Fruit fly (Drosophila melanogaster) whole organism, embryonic: ENCODE measurements around the gene Ank2.

ENCODE experiments used
- BEAF-32 ChIP-seq: fragments of 200-800 bp; sonication (Bioruptor generic); optimal IDR thresholded peaks from 3 replicates; lab custom pipeline; 2017; ENCODE audit warnings: missing biosample characterization, missing genetic modification characterization, mild to moderate bottlenecking, moderate library complexity, missing genetic modification reagents
- CG11695 ChIP-seq: fragments of 200-800 bp; sonication (Bioruptor generic); IDR thresholded peaks from 3 replicates; pipeline ENCODE4 v1.3.6; 2022; ENCODE audit warnings: missing biosample characterization, missing genetic modification characterization
- CG12071 ChIP-seq: fragments of 200-800 bp; sonication (Bioruptor generic); optimal IDR thresholded peaks from 3 replicates; lab custom pipeline; 2018; ENCODE audit warnings: missing biosample characterization, mild to moderate bottlenecking, missing genetic modification characterization
- CG12236 ChIP-seq: fragments of 200-800 bp; sonication (Bioruptor generic); optimal IDR thresholded peaks from 2 replicates; lab custom pipeline; 2016; ENCODE audit warnings: missing biosample characterization, missing genetic modification characterization
- CG12659 ChIP-seq: fragments of 200-800 bp; sonication (Bioruptor generic); optimal IDR thresholded peaks from 3 replicates; lab custom pipeline; 2017; ENCODE audit warnings: mild to moderate bottlenecking, missing biosample characterization, missing genetic modification reagents, missing genetic modification characterization
- CG13894 ChIP-seq: fragments of 200-800 bp; sonication (Bioruptor generic); optimal IDR thresholded peaks from 3 replicates; lab custom pipeline; 2018; ENCODE audit warnings: missing biosample characterization, mild to moderate bottlenecking, missing genetic modification characterization, moderate library complexity
- CG14050 ChIP-seq: fragments of 200-800 bp; sonication (Bioruptor generic); IDR thresholded peaks from 3 replicates; pipeline ENCODE4 v1.3.6; 2022; ENCODE audit warnings: missing biosample characterization, missing genetic modification characterization
- CG15479 ChIP-seq: fragments of 200-800 bp; sonication (Bioruptor generic); optimal IDR thresholded peaks from 3 replicates; lab custom pipeline; 2019; ENCODE audit warnings: missing biosample characterization, mild to moderate bottlenecking, missing genetic modification characterization, moderate library complexity
- CG15601 ChIP-seq: fragments of 200-800 bp; sonication (Bioruptor generic); optimal IDR thresholded peaks from 3 replicates; lab custom pipeline; 2019; ENCODE audit warnings: missing biosample characterization, mild to moderate bottlenecking, missing genetic modification characterization, moderate library complexity
- CG16813 ChIP-seq: fragments of 200-800 bp; sonication (Bioruptor generic); IDR thresholded peaks from 3 replicates; pipeline ENCODE4 v1.3.6; 2022; ENCODE audit warnings: missing biosample characterization, missing genetic modification characterization; ENCODE audit not compliant: partially characterized antibody
- CG17328 ChIP-seq: fragments of 200-800 bp; sonication (Bioruptor generic); IDR thresholded peaks from 2 replicates; pipeline ENCODE4 v1.3.6; 2022; ENCODE audit warnings: missing biosample characterization, missing genetic modification characterization
- CG2199 ChIP-seq: fragments of 200-800 bp; sonication (Bioruptor generic); IDR thresholded peaks from 3 replicates; pipeline ENCODE4 v1.3.6; 2022; ENCODE audit warnings: missing biosample characterization, missing genetic modification characterization
- CG2678 ChIP-seq: fragments of 200-800 bp; sonication (Bioruptor generic); optimal IDR thresholded peaks from 3 replicates; lab custom pipeline; 2019; ENCODE audit warnings: missing biosample characterization, mild to moderate bottlenecking, missing genetic modification characterization, moderate library complexity
- CG4707 ChIP-seq: fragments of 200-800 bp; sonication (Bioruptor generic); optimal IDR thresholded peaks from 2 replicates; lab custom pipeline; 2018; ENCODE audit warnings: missing biosample characterization, mild to moderate bottlenecking, missing genetic modification characterization, moderate library complexity
- CG4820 ChIP-seq: fragments of 200-800 bp; sonication (Bioruptor generic); optimal IDR thresholded peaks from 3 replicates; lab custom pipeline; 2016; ENCODE audit warnings: missing biosample characterization, missing genetic modification characterization
- CG6791 ChIP-seq: fragments of 200-800 bp; sonication (Bioruptor generic); IDR thresholded peaks from 3 replicates; pipeline ENCODE4 v1.3.6; 2022; ENCODE audit warnings: missing biosample characterization, missing genetic modification characterization; ENCODE audit not compliant: partially characterized antibody
- CG8290 ChIP-seq, 3 experiments: fragments of 200-800 bp; sonication (Bioruptor generic); optimal IDR thresholded peaks; 2 replicates each; lab custom pipeline; 2016 to 2019; ENCODE audit warnings: missing biosample characterization in 3 of 3, missing genetic modification characterization in 3 of 3, mild to moderate bottlenecking in 2 of 3, moderate library complexity in 1 of 3
- CG8359 ChIP-seq: fragments of 200-800 bp; sonication (Bioruptor generic); optimal IDR thresholded peaks from 2 replicates; lab custom pipeline; 2017; ENCODE audit warnings: missing biosample characterization, mild to moderate bottlenecking, missing genetic modification characterization, borderline replicate concordance
- CG9932 ChIP-seq: fragments of 200-800 bp; sonication (Bioruptor generic); IDR thresholded peaks from 2 replicates; pipeline ENCODE4 v1.3.6; 2022; ENCODE audit warnings: missing biosample characterization, missing genetic modification characterization
- CHES-1-like ChIP-seq: fragments of 200-800 bp; sonication (Bioruptor generic); optimal IDR thresholded peaks from 2 replicates; lab custom pipeline; 2016; ENCODE audit warnings: missing biosample characterization, missing genetic modification characterization
- Dll ChIP-seq: fragments of 200-800 bp; sonication (Bioruptor generic); IDR thresholded peaks from 4 replicates; pipeline ENCODE4 v1.3.6; 2022; ENCODE audit warnings: missing biosample characterization, missing genetic modification characterization; ENCODE audit not compliant: partially characterized antibody
- HHEX ChIP-seq: fragments of 200-800 bp; sonication (Bioruptor generic); optimal IDR thresholded peaks from 3 replicates; lab custom pipeline; 2017; ENCODE audit warnings: missing biosample characterization, mild to moderate bottlenecking, missing genetic modification characterization, missing genetic modification reagents
- HmgD ChIP-seq: fragments of 200-800 bp; sonication (Bioruptor generic); optimal IDR thresholded peaks from 3 replicates; lab custom pipeline; 2016; ENCODE audit warnings: missing biosample characterization, missing genetic modification characterization
- Hmr ChIP-seq: fragments of 200-800 bp; sonication (Bioruptor generic); optimal IDR thresholded peaks from 3 replicates; lab custom pipeline; 2017; ENCODE audit warnings: mild to moderate bottlenecking, missing biosample characterization, missing genetic modification reagents, missing genetic modification characterization
- Lpt ChIP-seq: fragments of >200 bp; optimal IDR thresholded peaks from 2 replicates; lab custom pipeline; 2018; ENCODE audit warnings: missing biosample characterization, missing genetic modification characterization
- MTF-1 ChIP-seq: fragments of 200-800 bp; sonication (Bioruptor generic); optimal IDR thresholded peaks from 2 replicates; lab custom pipeline; 2018; ENCODE audit warnings: missing biosample characterization, mild to moderate bottlenecking, missing genetic modification characterization, borderline replicate concordance
- Nf-YB ChIP-seq: fragments of 200-800 bp; sonication (Bioruptor generic); optimal IDR thresholded peaks from 3 replicates; lab custom pipeline; 2019; ENCODE audit warnings: missing biosample characterization, mild to moderate bottlenecking, missing genetic modification characterization, moderate library complexity
- NfI ChIP-seq: fragments of 200-800 bp; sonication (Bioruptor generic); optimal IDR thresholded peaks from 3 replicates; lab custom pipeline; 2018; ENCODE audit warnings: missing biosample characterization, mild to moderate bottlenecking, missing genetic modification characterization, moderate library complexity
- Oli ChIP-seq: fragments of 200-800 bp; sonication (Bioruptor generic); optimal IDR thresholded peaks from 2 replicates; lab custom pipeline; 2018; ENCODE audit warnings: missing biosample characterization, mild to moderate bottlenecking, missing genetic modification characterization, moderate library complexity
- Opbp ChIP-seq: fragments of 200-800 bp; sonication (Bioruptor generic); IDR thresholded peaks from 3 replicates; pipeline ENCODE4 v1.3.6; 2022; ENCODE audit warnings: missing biosample characterization, missing genetic modification characterization; ENCODE audit not compliant: partially characterized antibody
- amos ChIP-seq: fragments of 200-800 bp; sonication (Bioruptor generic); IDR thresholded peaks from 2 replicates; pipeline ENCODE4 v1.3.6; 2022; ENCODE audit warnings: missing biosample characterization, missing genetic modification characterization; ENCODE audit not compliant: partially characterized antibody
- bbx ChIP-seq: fragments of 200-800 bp; sonication (Bioruptor generic); IDR thresholded peaks from 2 replicates; pipeline ENCODE4 v1.3.6; 2022; ENCODE audit warnings: missing biosample characterization, missing genetic modification characterization; ENCODE audit not compliant: partially characterized antibody
- chinmo ChIP-seq: fragments of 200-800 bp; sonication (Bioruptor generic); IDR thresholded peaks from 4 replicates; pipeline ENCODE4 v1.3.6; 2022; ENCODE audit warnings: missing biosample characterization, missing genetic modification characterization; ENCODE audit not compliant: partially characterized antibody
- inv ChIP-seq: fragments of 200-800 bp; sonication (Bioruptor generic); IDR thresholded peaks from 2 replicates; pipeline ENCODE4 v1.3.6; 2022; ENCODE audit warnings: missing biosample characterization, missing genetic modification characterization; ENCODE audit not compliant: partially characterized antibody
- knrl ChIP-seq: fragments of 200-800 bp; sonication (Bioruptor generic); IDR thresholded peaks from 3 replicates; pipeline ENCODE4 v1.3.6; 2022; ENCODE audit warnings: missing biosample characterization, missing genetic modification characterization; ENCODE audit not compliant: partially characterized antibody
- nerfin-2 ChIP-seq: fragments of 200-800 bp; sonication (Bioruptor generic); IDR thresholded peaks from 2 replicates; pipeline ENCODE4 v1.3.6; 2022; ENCODE audit warnings: missing biosample characterization, missing genetic modification characterization; ENCODE audit not compliant: partially characterized antibody
- onecut ChIP-seq: fragments of 200-800 bp; sonication (Bioruptor generic); IDR thresholded peaks from 2 replicates; pipeline ENCODE4 v1.3.6; 2022; ENCODE audit warnings: missing biosample characterization, missing genetic modification characterization
- rib ChIP-seq: fragments of 200-800 bp; sonication (Bioruptor generic); IDR thresholded peaks from 2 replicates; pipeline ENCODE4 v1.3.6; 2022; ENCODE audit warnings: missing biosample characterization, missing genetic modification characterization
- sc ChIP-seq, 3 experiments: fragments of >200 bp in 2 of 3; fragments of 200-800 bp in 1 of 3; sonication (Bioruptor generic) in 1 of 3; optimal IDR thresholded peaks; 2 replicates in 2 of 3; 3 replicates in 1 of 3; lab custom pipeline; 2017; ENCODE audit warnings: mild to moderate bottlenecking in 1 of 3, missing biosample characterization in 1 of 3, missing genetic modification characterization in 1 of 3, missing genetic modification reagents in 1 of 3
- slbo ChIP-seq: fragments of 200-800 bp; sonication (Bioruptor generic); IDR thresholded peaks from 2 replicates; pipeline ENCODE4 v1.3.6; 2022; ENCODE audit warnings: missing biosample characterization, missing genetic modification characterization
- sqz ChIP-seq: fragments of 200-800 bp; sonication (Bioruptor generic); optimal IDR thresholded peaks from 3 replicates; lab custom pipeline; 2018; ENCODE audit warnings: missing biosample characterization, mild to moderate bottlenecking, missing genetic modification characterization
- sug ChIP-seq: fragments of 200-800 bp; optimal IDR thresholded peaks from 2 replicates; lab custom pipeline; 2019; ENCODE audit warnings: missing biosample characterization, mild to moderate bottlenecking, missing genetic modification characterization, moderate library complexity
- vvl ChIP-seq: fragments of 200-800 bp; sonication (Bioruptor generic); IDR thresholded peaks from 2 replicates; pipeline ENCODE4 v1.3.6; 2022; ENCODE audit warnings: missing biosample characterization, missing genetic modification characterization

Ank2 gene

DNA sequence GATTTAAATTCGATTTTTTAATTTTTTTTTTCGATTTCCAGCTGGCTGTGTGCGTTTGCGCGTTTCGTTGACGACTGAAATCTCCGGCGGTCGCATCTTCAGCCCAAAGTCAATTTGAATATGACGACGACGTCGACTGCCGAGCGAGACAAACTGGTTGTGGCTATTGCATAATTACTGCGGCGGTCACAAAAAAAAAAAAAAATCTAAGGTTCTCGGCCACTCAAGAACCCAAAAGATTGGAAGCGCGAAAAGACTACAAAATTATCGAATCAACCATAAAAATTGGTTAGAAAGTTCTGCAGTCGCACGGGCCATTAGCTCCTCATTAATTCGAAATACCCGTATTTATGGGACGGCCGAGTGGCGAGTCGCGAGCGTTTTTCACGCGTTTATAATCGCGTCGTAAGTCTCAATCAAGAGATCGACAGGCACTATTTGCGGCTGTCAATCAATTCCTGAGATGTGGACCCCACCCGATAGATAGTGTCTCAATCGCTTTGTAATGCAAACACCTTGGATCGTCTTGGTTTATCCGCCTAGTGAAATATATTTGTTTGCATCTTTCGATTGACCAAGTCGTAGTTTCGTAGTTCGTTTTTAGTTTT lies 14.1 kb upstream of the Ank2 start, which contains the start of gene CG8492:
Gene CG8492 (minus strand): TSS at position 51 of the 608 bp plus-strand sequence.
- TF ChIP-seq vvl (GFP tag; lab: Robert Waterston, UW) = peak; percentile 53; the same call in 1 of the 2 replicates
- peak; percentile 98 for TF ChIP-seq CG8359
- TF ChIP-seq onecut (GFP tag; lab: Robert Waterston, UW) = no peak
- TF ChIP-seq CHES-1-like (GFP tag; lab: Kevin White, UChicago) = no peak
- peak; percentile 63; the same call in 2 of the 4 replicates for TF ChIP-seq chinmo (GFP tag; lab: Robert Waterston, UW)
- peak; percentile 43 for TF ChIP-seq sqz (GFP tag; lab: Kevin White, UChicago)

- no peak for TF ChIP-seq Nf-YB (GFP tag; lab: Kevin White, UChicago)
- TF ChIP-seq CG13894 (tag; lab: Kevin White, UChicago) = peak; percentile 93
Measured at dm6 chr3L:7726690-7727089, 8.5 kb upstream of the Ank2 start.

- TF ChIP-seq CG17328 (GFP tag; lab: Robert Waterston, UW) (0 out of 2 replicates have a peak, but pooled peaks have one; percentile 14), CG6791 (GFP tag; lab: Robert Waterston, UW) (peak; percentile 97), sc (optimal IDR thresholded peaks at IDR 0.05; lab: Kevin White, UChicago) (no peak), sc (GFP tag; optimal IDR thresholded peaks at IDR 0.05; lab: Kevin White, UChicago) (no peak), CG2678 (tag; lab: Kevin White, UChicago) (no peak), rib (no peak), CG11695 (GFP tag; lab: Robert Waterston, UW) (no peak), CG8290 (GFP tag; optimal IDR thresholded peaks at IDR 0.05; lab: Kevin White, UChicago) (peak; percentile 5), CG8290 (tag; optimal IDR thresholded peaks at IDR 0.05; lab: Kevin White, UChicago) (peak; percentile 28 to 75), CG4707 (GFP tag; lab: Kevin White, UChicago) (no peak), CG15479 (GFP tag; lab: Kevin White, UChicago) (no peak), amos (GFP tag; lab: Robert Waterston, UW) (peak; percentile 96), MTF-1 (GFP tag; lab: Kevin White, UChicago) (no peak), Lpt (GFP tag; lab: Kevin White, UChicago) (no peak), slbo (GFP tag; lab: Robert Waterston, UW) (peak; percentile 18; the same call in 1 of the 2 replicates), Dll (GFP tag; lab: Robert Waterston, UW) (peak; percentile 92), Hmr (peak; percentile 5), CG2199 (GFP tag; lab: Robert Waterston, UW) (no peak), Opbp (GFP tag; lab: Robert Waterston, UW) (peak; percentile 97), bbx (GFP tag; lab: Robert Waterston, UW) (peak; percentile 95), CG12659 (peak; percentile 20), CG15601 (peak; percentile 54), NfI (GFP tag; lab: Kevin White, UChicago) (peak; percentile 12), CG9932 (GFP tag; lab: Robert Waterston, UW) (peak; percentile 25; the same call in 1 of the 2 replicates), HHEX (GFP tag; lab: Kevin White, UChicago) (no peak), Oli (tag; lab: Kevin White, UChicago) (no peak), knrl (GFP tag; lab: Robert Waterston, UW) (peak; percentile 94), BEAF-32 (GFP tag; lab: Kevin White, UChicago) (peak; percentile 90), CG12071 (no peak), CG16813 (GFP tag; lab: Robert Waterston, UW) (peak; percentile 95), HmgD (GFP tag; lab: Kevin White, UChicago) (no peak), CG12236 (GFP tag; lab: Kevin White, UChicago) (no peak), sug (tag; lab: Kevin White, UChicago) (no peak), inv (GFP tag; lab: Robert Waterston, UW) (peak; percentile 88), CG14050 (no peak), CG4820 (no peak), nerfin-2 (peak; percentile 86)
Measured at dm6 chr3L:7726285-7726684, 8.1 kb upstream of the Ank2 start, which contains the start of gene CG7457. Gene CG7457, minus strand, starts transcription at chr3L:7726473.
